Worm (Caenorhabditis elegans) whole organism, L2 larva: ENCODE data around the gene C35D6.3.

ENCODE experiments used
- C34F6.9 ChIP-seq: fragments of 150-350 bp; optimal IDR thresholded peaks from 2 replicates; lab custom pipeline; 2014; ENCODE audit warnings: missing biosample characterization, missing genetic modification characterization
- R02D3.7 ChIP-seq: fragments of 150-350 bp; optimal IDR thresholded peaks from 2 replicates; lab custom pipeline; 2014; ENCODE audit warnings: missing biosample characterization, missing genetic modification characterization
- ZK546.5 ChIP-seq: sonication (generic microtip); optimal IDR thresholded peaks from 2 replicates; lab custom pipeline; 2017; ENCODE audit warnings: missing biosample characterization, missing genetic modification characterization
- alr-1 ChIP-seq: fragments of 150-350 bp; optimal IDR thresholded peaks from 2 replicates; lab custom pipeline; 2014; ENCODE audit warnings: missing biosample characterization, missing genetic modification characterization
- aly-2 ChIP-seq: fragments of 150-350 bp; optimal IDR thresholded peaks from 2 replicates; lab custom pipeline; 2014; ENCODE audit warnings: missing biosample characterization, missing genetic modification characterization
- ama-1 ChIP-seq: fragments of 150-350 bp; optimal IDR thresholded peaks from 2 replicates; lab custom pipeline; 2018; ENCODE audit warnings: inconsistent platforms
- blmp-1 ChIP-seq: sonication (generic microtip); optimal IDR thresholded peaks from 2 replicates; lab custom pipeline; 2017; ENCODE audit warnings: missing genetic modification characterization, mild to moderate bottlenecking, missing compliant biosample characterization, antibody characterized with exemption, moderate library complexity; ENCODE audit not compliant: insufficient read depth
- ceh-16 ChIP-seq: fragments of 150-350 bp; optimal IDR thresholded peaks from 2 replicates; lab custom pipeline; 2014; ENCODE audit warnings: missing biosample characterization, missing genetic modification characterization
- ceh-82 ChIP-seq: fragments of 150-350 bp; optimal IDR thresholded peaks from 2 replicates; lab custom pipeline; 2014; ENCODE audit warnings: missing biosample characterization, missing genetic modification characterization
- dmd-4 ChIP-seq: sonication (generic microtip); optimal IDR thresholded peaks from 2 replicates; lab custom pipeline; 2017; ENCODE audit warnings: missing biosample characterization, missing genetic modification characterization
- elt-1 ChIP-seq: fragments of 150-350 bp; optimal IDR thresholded peaks from 2 replicates; lab custom pipeline; 2014; ENCODE audit warnings: missing biosample characterization, missing genetic modification characterization
- elt-3 ChIP-seq: sonication (generic microtip); optimal IDR thresholded peaks from 2 replicates; lab custom pipeline; 2017; ENCODE audit warnings: missing biosample characterization, missing genetic modification characterization
- lin-11 ChIP-seq: fragments of 150-350 bp; sonication (generic microtip); optimal IDR thresholded peaks from 2 replicates; lab custom pipeline; 2014; ENCODE audit warnings: missing biosample characterization, missing genetic modification characterization, inconsistent platforms, mixed read lengths
- lin-13 ChIP-seq: fragments of 150-350 bp; optimal IDR thresholded peaks from 2 replicates; lab custom pipeline; 2014; ENCODE audit warnings: missing biosample characterization, missing genetic modification reagents, missing genetic modification characterization
- lsy-2 ChIP-seq, 2 experiments: fragments of 150-350 bp in 1 of 2; sonication (generic microtip) in 1 of 2; optimal IDR thresholded peaks; 2 replicates each; lab custom pipeline; 2014 to 2017; ENCODE audit warnings: missing biosample characterization in 2 of 2, missing genetic modification characterization in 2 of 2
- mbf-1 ChIP-seq: sonication (generic microtip); optimal IDR thresholded peaks from 2 replicates; lab custom pipeline; 2017; ENCODE audit warnings: missing biosample characterization, missing genetic modification characterization
- mdl-1 ChIP-seq, 2 experiments: fragments of 150-350 bp in 1 of 2; sonication (generic microtip) in 1 of 2; optimal IDR thresholded peaks; 2 replicates each; lab custom pipeline; 2017; ENCODE audit warnings: missing biosample characterization in 2 of 2, missing genetic modification characterization in 2 of 2
- nhr-10 ChIP-seq: sonication (generic microtip); optimal IDR thresholded peaks from 2 replicates; lab custom pipeline; 2017; ENCODE audit warnings: missing biosample characterization, missing genetic modification characterization
- nhr-12 ChIP-seq: fragments of 150-350 bp; optimal IDR thresholded peaks from 2 replicates; lab custom pipeline; 2014; ENCODE audit warnings: missing biosample characterization, missing genetic modification characterization
- nhr-21 ChIP-seq: fragments of 150-350 bp; optimal IDR thresholded peaks from 2 replicates; lab custom pipeline; 2014; ENCODE audit warnings: missing biosample characterization, missing genetic modification characterization
- nhr-23 ChIP-seq: fragments of 150-350 bp; optimal IDR thresholded peaks from 2 replicates; lab custom pipeline; 2014; ENCODE audit warnings: missing biosample characterization, missing genetic modification reagents, missing genetic modification characterization
- nhr-25 ChIP-seq: fragments of 150-350 bp; sonication (generic microtip); optimal IDR thresholded peaks from 3 replicates; lab custom pipeline; 2014; ENCODE audit warnings: missing biosample characterization, missing genetic modification characterization
- nhr-6 ChIP-seq: fragments of 150-350 bp; optimal IDR thresholded peaks from 2 replicates; lab custom pipeline; 2014; ENCODE audit warnings: missing biosample characterization, missing genetic modification characterization
- nhr-77 ChIP-seq: fragments of 150-350 bp; optimal IDR thresholded peaks from 2 replicates; lab custom pipeline; 2014; ENCODE audit warnings: missing biosample characterization, missing genetic modification characterization
- peb-1 ChIP-seq: fragments of 150-350 bp; optimal IDR thresholded peaks from 2 replicates; lab custom pipeline; 2014; ENCODE audit warnings: missing biosample characterization, missing genetic modification characterization
- sem-4 ChIP-seq: fragments of 150-350 bp; optimal IDR thresholded peaks from 2 replicates; lab custom pipeline; 2014; ENCODE audit warnings: missing biosample characterization, missing genetic modification reagents, missing genetic modification characterization
- skn-1 ChIP-seq: sonication (generic microtip); optimal IDR thresholded peaks from 2 replicates; lab custom pipeline; 2017; ENCODE audit warnings: missing biosample characterization, missing genetic modification characterization
- sma-3 ChIP-seq: sonication (generic microtip); optimal IDR thresholded peaks from 2 replicates; lab custom pipeline; 2016; ENCODE audit warnings: missing genetic modification reagents, missing genetic modification characterization, missing compliant biosample characterization
- snpc-4 ChIP-seq: fragments of 150-350 bp; optimal IDR thresholded peaks from 2 replicates; lab custom pipeline; 2014; ENCODE audit warnings: missing biosample characterization, missing genetic modification characterization
- unc-39 ChIP-seq: fragments of 150-350 bp; optimal IDR thresholded peaks from 2 replicates; lab custom pipeline; 2014; ENCODE audit warnings: missing biosample characterization, missing genetic modification characterization
- unc-62 ChIP-seq: fragments of 150-350 bp; optimal IDR thresholded peaks from 2 replicates; lab custom pipeline; 2014; ENCODE audit warnings: missing biosample characterization, missing genetic modification reagents, missing genetic modification characterization
- ztf-4 ChIP-seq: fragments of 150-350 bp; optimal IDR thresholded peaks from 2 replicates; lab custom pipeline; 2014; ENCODE audit warnings: missing biosample characterization, missing genetic modification characterization

Gene C35D6.3

ce11 chrIV:16320410-16320809 is 26.2 kb upstream of the C35D6.3 start, which contains the start of gene K03D3.5:
TSS of gene K03D3.5 (minus strand) at chrIV:16320510.
- TF ChIP-seq elt-3 (tag; lab: Kevin White, UChicago), result no peak

ce11 chrIV:16320866-16321265 is 25.7 kb upstream of the C35D6.3 start, which contains the start of gene srz-61:
TSS of gene srz-61 (plus strand) at chrIV:16321166.
- no peak for TF ChIP-seq peb-1
- no peak for TF ChIP-seq skn-1 (tag; lab: Kevin White, UChicago)
- TF ChIP-seq ama-1 (lab: Kevin White, UChicago), result no peak
- no peak for TF ChIP-seq blmp-1 (tag; lab: Kevin White, UChicago)
- no peak for TF ChIP-seq nhr-6
- no peak for TF ChIP-seq ceh-16 (tag; lab: Kevin White, UChicago)
- TF ChIP-seq nhr-10 (tag; lab: Kevin White, UChicago), result no peak
- no peak for TF ChIP-seq C34F6.9 (tag; lab: Kevin White, UChicago)
- no peak for TF ChIP-seq alr-1 (tag; lab: Kevin White, UChicago)
- TF ChIP-seq, all 48 proteins: peak for 0

ce11 chrIV:16323373-16323772 is 23.2 kb upstream of the C35D6.3 start, which contains the start of gene srz-104:
TSS of gene srz-104 (plus strand) at chrIV:16323673.
- TF ChIP-seq elt-1 (tag; lab: Kevin White, UChicago), result no peak
- TF ChIP-seq ztf-4 (tag; lab: Kevin White, UChicago), result no peak
- TF ChIP-seq nhr-21 (tag; lab: Kevin White, UChicago), result no peak
- TF ChIP-seq snpc-4 (tag; lab: Kevin White, UChicago), result no peak
- TF ChIP-seq R02D3.7 (tag; lab: Kevin White, UChicago), result no peak
- no peak for TF ChIP-seq sma-3
- no peak for TF ChIP-seq mbf-1 (tag; lab: Kevin White, UChicago)
- TF ChIP-seq mdl-1 (tag; optimal IDR thresholded peaks at IDR 0.05; lab: Kevin White, UChicago), result no peak
- no peak for TF ChIP-seq elt-3 (tag; lab: Kevin White, UChicago)
- TF ChIP-seq peb-1, result no peak
- no peak for TF ChIP-seq alr-1 (tag; lab: Kevin White, UChicago)
- no peak for TF ChIP-seq ceh-16 (tag; lab: Kevin White, UChicago)
- TF ChIP-seq skn-1 (tag; lab: Kevin White, UChicago), result no peak
- no peak for TF ChIP-seq dmd-4
- no peak for TF ChIP-seq lsy-2 (tag; optimal IDR thresholded peaks at IDR 0.05; lab: Kevin White, UChicago)
- no peak for TF ChIP-seq nhr-77 (tag; lab: Kevin White, UChicago)

- TF ChIP-seq nhr-12 (tag; lab: Kevin White, UChicago) (no peak), sem-4 (tag; lab: Kevin White, UChicago) (no peak), skn-1 (tag; lab: Kevin White, UChicago) (no peak), alr-1 (tag; lab: Kevin White, UChicago) (no peak)
These were observed 22.0 kb upstream of the C35D6.3 start, which contains the start of gene srz-105 for ce11 chrIV:16324589-16324988. TSS of gene srz-105 (plus strand) at chrIV:16324889.

ce11 chrIV:16328519-16328918 is 18.1 kb upstream of the C35D6.3 start, which contains the start of gene K03D3.2:
TSS of gene K03D3.2 (minus strand) at chrIV:16328619.
- TF ChIP-seq ZK546.5 (tag; lab: Kevin White, UChicago) (no peak), mdl-1 (tag; optimal IDR thresholded peaks at IDR 0.05; lab: Kevin White, UChicago) (no peak), lin-11 (tag; lab: Kevin White, UChicago) (no peak), aly-2 (no peak), ceh-82 (tag; lab: Kevin White, UChicago) (no peak), nhr-25 (tag; lab: Kevin White, UChicago) (no peak)
- TF ChIP-seq, all 48 proteins: peak for 0

DNA sequence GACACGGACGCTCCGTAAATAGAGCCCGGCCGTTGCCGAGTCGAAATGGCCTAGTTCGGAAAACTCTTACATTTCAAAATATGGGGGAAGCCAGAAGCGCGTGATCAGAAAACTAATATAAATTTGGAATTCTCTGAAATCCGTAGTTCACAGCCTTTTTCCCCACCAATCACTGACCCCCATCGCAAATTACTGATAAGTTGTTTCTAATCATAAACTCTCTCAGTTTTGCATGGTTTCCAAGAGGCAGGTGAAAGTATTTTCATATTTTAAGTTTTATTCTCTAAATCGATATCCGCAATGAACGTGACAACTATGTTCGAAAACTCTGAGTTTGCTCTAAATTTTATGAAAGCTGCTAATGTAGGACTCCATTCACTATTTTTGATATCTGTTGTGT is 17.5 kb upstream of the C35D6.3 start, which contains the start of gene srz-74:
Gene srz-74 (plus strand): TSS at position 301 of the 400 bp plus-strand sequence.
- TF ChIP-seq unc-62 (GFP tag; lab: Kevin White, UChicago), result no peak
- TF ChIP-seq snpc-4 (tag; lab: Kevin White, UChicago), result no peak
- no peak for TF ChIP-seq ceh-16 (tag; lab: Kevin White, UChicago)
- no peak for TF ChIP-seq lin-13 (GFP tag; lab: Kevin White, UChicago)
- TF ChIP-seq unc-39 (tag; lab: Kevin White, UChicago), result no peak
- TF ChIP-seq nhr-23, result no peak
- no peak for TF ChIP-seq C34F6.9 (tag; lab: Kevin White, UChicago)
